Fruit fly (Drosophila melanogaster) whole organism: ENCODE results near the gene pHCl-2.

Source experiments
- CG8478 ChIP-seq: fragments of >200 bp; optimal IDR thresholded peaks from 2 replicates; lab custom pipeline; 2018; ENCODE audit warnings: inconsistent platforms
- EcR ChIP-seq, 2 experiments: fragments of >200 bp; optimal IDR thresholded peaks; 2 replicates each; lab custom pipeline; 2017; ENCODE audit warnings: missing biosample characterization in 2 of 2, missing genetic modification characterization in 2 of 2, missing genetic modification reagents in 2 of 2
- pan ChIP-seq: fragments of >200 bp; optimal IDR thresholded peaks from 2 replicates; lab custom pipeline; 2017
- psq ChIP-seq: fragments of >200 bp; optimal IDR thresholded peaks from 2 replicates; lab custom pipeline; 2017
- usp ChIP-seq: fragments of >200 bp; optimal IDR thresholded peaks from 2 replicates; lab custom pipeline; 2017; ENCODE audit warnings: missing biosample characterization, missing genetic modification characterization, mixed read lengths

DNA sequence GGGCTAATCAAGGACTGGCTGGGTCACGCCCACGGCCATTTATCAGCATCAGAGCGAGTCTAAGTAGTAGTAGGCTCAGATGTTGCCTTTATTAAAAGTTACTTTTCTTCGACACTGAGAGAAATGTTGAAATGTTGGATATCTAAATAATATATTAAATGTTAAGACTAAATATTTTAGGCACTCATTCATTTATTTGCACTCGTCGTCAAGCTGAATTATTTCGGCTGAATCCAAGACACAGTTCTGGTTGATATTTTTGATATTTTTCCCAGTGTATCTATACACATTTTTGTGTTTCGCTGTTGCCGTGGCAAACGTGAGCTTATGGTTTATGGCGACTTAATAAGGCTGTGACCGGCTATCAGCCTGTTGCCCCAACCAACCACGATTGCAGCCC is 19.9 kb upstream of the pHCl-2 start:
- TF ChIP-seq usp (GFP tag; lab: Kevin White, UChicago) = no peak
- no peak for TF ChIP-seq EcR (GFP tag; optimal IDR thresholded peaks at IDR 0.05; lab: Kevin White, UChicago)
- no peak for TF ChIP-seq CG8478 (lab: Kevin White, UChicago)
- no peak for TF ChIP-seq pan
- no peak for TF ChIP-seq psq (lab: Kevin White, UChicago)
